Worm (Caenorhabditis elegans) whole organism, mixed stage, embryonic: ENCODE data around the gene Y82E9BR.20.

Experiments used
- ces-1 ChIP-seq: fragments of 150-350 bp; optimal IDR thresholded peaks from 2 replicates; lab custom pipeline; 2014; ENCODE audit warnings: missing biosample characterization, missing genetic modification reagents, missing genetic modification characterization
- ham-2 ChIP-seq: fragments of 200-800 bp; sonication (Bioruptor generic); optimal IDR thresholded peaks from 2 replicates; lab custom pipeline; 2018; ENCODE audit warnings: mild to moderate bottlenecking, missing genetic modification characterization, missing compliant biosample characterization
- lsy-2 ChIP-seq: fragments of 150-350 bp; optimal IDR thresholded peaks from 2 replicates; lab custom pipeline; 2014; ENCODE audit warnings: missing biosample characterization, missing genetic modification characterization
- mab-5 ChIP-seq: fragments of 150-350 bp; optimal IDR thresholded peaks from 2 replicates; lab custom pipeline; 2014; ENCODE audit warnings: missing biosample characterization, missing genetic modification characterization
- nhr-237 ChIP-seq: fragments of 150-350 bp; optimal IDR thresholded peaks from 2 replicates; lab custom pipeline; 2014; ENCODE audit warnings: missing biosample characterization, missing genetic modification characterization
- sptf-1 ChIP-seq: sonication (generic microtip); optimal IDR thresholded peaks from 2 replicates; lab custom pipeline; 2017; ENCODE audit warnings: mild to moderate bottlenecking, missing genetic modification characterization, moderate library complexity, missing compliant biosample characterization
- zip-8 ChIP-seq: fragments of 150-350 bp; optimal IDR thresholded peaks from 2 replicates; lab custom pipeline; 2014; ENCODE audit warnings: missing biosample characterization, missing genetic modification characterization

DNA sequence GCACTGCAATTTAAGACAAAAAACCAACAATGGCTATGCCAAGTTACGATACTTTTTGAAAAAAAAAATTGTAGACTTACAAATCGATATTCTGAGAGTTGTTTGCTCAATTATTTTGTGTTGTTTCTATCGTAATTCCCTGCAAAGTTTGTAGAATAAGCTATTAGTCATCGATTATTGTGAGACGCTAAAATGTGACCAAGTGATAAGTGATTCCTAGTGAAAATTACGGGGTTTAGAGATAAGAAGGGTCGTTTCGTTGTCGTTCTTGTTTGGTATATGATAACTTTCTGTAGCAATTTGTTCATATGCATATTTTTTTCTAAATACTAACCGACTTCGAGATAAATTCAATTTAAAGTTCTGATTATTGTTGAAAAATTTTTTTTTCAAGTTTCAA lies 24.0 kb downstream of the Y82E9BR.20 start:
- TF ChIP-seq nhr-237: no peak
- TF ChIP-seq ham-2 (GFP tag; lab: Kevin White, UChicago): no peak
- TF ChIP-seq sptf-1 (tag; lab: Kevin White, UChicago): no peak
- no peak for TF ChIP-seq lsy-2 (tag; lab: Kevin White, UChicago)
- TF ChIP-seq ces-1 (GFP tag; lab: Kevin White, UChicago): no peak
- no peak for TF ChIP-seq mab-5 (tag; lab: Kevin White, UChicago)
- TF ChIP-seq zip-8 (tag; lab: Kevin White, UChicago): no peak
